Fruit fly (Drosophila melanogaster) whole organism, embryonic: ENCODE results near the gene Hsp67Ba.
A peak's percentile ranks its signal among the peaks of the same experiment; 100 is the strongest.

Source experiments
- Adf1 ChIP-seq: fragments of 200-800 bp; sonication (Bioruptor generic); IDR thresholded peaks from 2 replicates; pipeline ENCODE4 v1.3.6; 2022; ENCODE audit warnings: missing biosample characterization, missing genetic modification characterization
- B-H1 ChIP-seq: fragments of 200-800 bp; sonication (Bioruptor generic); IDR thresholded peaks from 3 replicates; pipeline ENCODE4 v1.3.6; 2022; ENCODE audit warnings: missing biosample characterization, missing genetic modification characterization
- Bdp1 ChIP-seq: fragments of 200-800 bp; sonication (Bioruptor generic); optimal IDR thresholded peaks from 3 replicates; lab custom pipeline; 2016; ENCODE audit warnings: missing biosample characterization, missing genetic modification characterization
- Bgb ChIP-seq: fragments of 200-800 bp; sonication (Bioruptor generic); IDR thresholded peaks from 2 replicates; pipeline ENCODE4 v1.3.6; 2022; ENCODE audit warnings: missing biosample characterization, missing genetic modification characterization; ENCODE audit not compliant: partially characterized antibody
- CG12155 ChIP-seq: fragments of 200-800 bp; sonication (Bioruptor generic); optimal IDR thresholded peaks from 3 replicates; lab custom pipeline; 2016; ENCODE audit warnings: missing biosample characterization, missing genetic modification characterization
- CG14860 ChIP-seq: fragments of 200-800 bp; sonication (Bioruptor generic); IDR thresholded peaks from 3 replicates; pipeline ENCODE4 v1.3.6; 2022; ENCODE audit warnings: missing biosample characterization, missing genetic modification characterization; ENCODE audit not compliant: partially characterized antibody
- CG15514 ChIP-seq: fragments of 200-800 bp; sonication (Bioruptor generic); optimal IDR thresholded peaks from 3 replicates; lab custom pipeline; 2017; ENCODE audit warnings: missing biosample characterization, missing genetic modification characterization, mild to moderate bottlenecking, moderate library complexity, missing genetic modification reagents
- CG18619 ChIP-seq: fragments of 200-800 bp; sonication (Bioruptor generic); optimal IDR thresholded peaks from 3 replicates; lab custom pipeline; 2017; ENCODE audit warnings: missing biosample characterization, mild to moderate bottlenecking, missing genetic modification characterization
- CG2120 ChIP-seq: fragments of 200-800 bp; sonication (Bioruptor generic); optimal IDR thresholded peaks from 3 replicates; lab custom pipeline; 2016; ENCODE audit warnings: missing biosample characterization, missing genetic modification characterization
- CG2199 ChIP-seq: fragments of 200-800 bp; sonication (Bioruptor generic); IDR thresholded peaks from 3 replicates; pipeline ENCODE4 v1.3.6; 2022; ENCODE audit warnings: missing biosample characterization, missing genetic modification characterization
- CG4404 ChIP-seq: fragments of 200-800 bp; sonication (Bioruptor generic); IDR thresholded peaks from 2 replicates; pipeline ENCODE4 v1.3.6; 2022; ENCODE audit warnings: missing biosample characterization, missing genetic modification characterization
- CG4730 ChIP-seq: fragments of 200-800 bp; sonication (Bioruptor generic); IDR thresholded peaks from 2 replicates; pipeline ENCODE4 v1.3.6; 2022; ENCODE audit warnings: missing biosample characterization, missing genetic modification characterization
- CG6175 ChIP-seq: fragments of 200-800 bp; sonication (Bioruptor generic); IDR thresholded peaks from 3 replicates; pipeline ENCODE4 v1.3.6; 2022; ENCODE audit warnings: missing biosample characterization, missing genetic modification characterization
- CG7928 ChIP-seq: fragments of 200-800 bp; sonication (Bioruptor generic); optimal IDR thresholded peaks from 2 replicates; lab custom pipeline; 2017; ENCODE audit warnings: missing biosample characterization, mild to moderate bottlenecking, missing genetic modification characterization
- CG8478 ChIP-seq: fragments of >200 bp; optimal IDR thresholded peaks from 2 replicates; lab custom pipeline; 2018
- CG9215 ChIP-seq: fragments of 200-800 bp; sonication (Bioruptor generic); IDR thresholded peaks from 2 replicates; pipeline ENCODE4 v1.3.6; 2022; ENCODE audit warnings: missing biosample characterization, missing genetic modification characterization
- CG9609 ChIP-seq: fragments of 200-800 bp; sonication (Bioruptor generic); optimal IDR thresholded peaks from 3 replicates; lab custom pipeline; 2016; ENCODE audit warnings: missing biosample characterization, missing genetic modification characterization
- CrebB ChIP-seq: fragments of 200-800 bp; sonication (Bioruptor generic); optimal IDR thresholded peaks from 3 replicates; lab custom pipeline; 2018; ENCODE audit warnings: missing biosample characterization, mild to moderate bottlenecking, missing genetic modification characterization
- Dad ChIP-seq: fragments of 200-800 bp; sonication (Bioruptor generic); optimal IDR thresholded peaks from 3 replicates; lab custom pipeline; 2016; ENCODE audit warnings: missing biosample characterization, missing genetic modification characterization
- Dbx ChIP-seq: fragments of 200-800 bp; sonication (Bioruptor generic); IDR thresholded peaks from 3 replicates; pipeline ENCODE4 v1.3.6; 2022; ENCODE audit warnings: missing biosample characterization, missing genetic modification characterization
- GATAe ChIP-seq: fragments of 200-800 bp; sonication (Bioruptor generic); conservative IDR thresholded peaks from 2 replicates; pipeline ENCODE4 v1.3.6; 2022; ENCODE audit warnings: missing biosample characterization, missing genetic modification characterization
- HmgZ ChIP-seq: fragments of 200-800 bp; sonication (Bioruptor generic); optimal IDR thresholded peaks from 2 replicates; lab custom pipeline; 2018; ENCODE audit warnings: missing biosample characterization, mild to moderate bottlenecking, missing genetic modification characterization
- MBD-R2 ChIP-seq: fragments of 200-800 bp; sonication (Bioruptor generic); IDR thresholded peaks from 2 replicates; pipeline ENCODE4 v1.3.6; 2022; ENCODE audit warnings: missing biosample characterization, missing genetic modification characterization
- Nf-YC ChIP-seq: fragments of 200-800 bp; optimal IDR thresholded peaks from 3 replicates; lab custom pipeline; 2019; ENCODE audit warnings: missing biosample characterization, mild to moderate bottlenecking, missing genetic modification characterization, moderate library complexity
- Sry-δ ChIP-seq: fragments of 200-800 bp; sonication (Bioruptor generic); optimal IDR thresholded peaks from 2 replicates; lab custom pipeline; 2016; ENCODE audit warnings: missing biosample characterization, missing genetic modification characterization
- Tbp ChIP-seq: fragments of >200 bp; optimal IDR thresholded peaks from 2 replicates; lab custom pipeline; 2018; ENCODE audit warnings: missing biosample characterization, missing genetic modification characterization
- Vsx1 ChIP-seq: fragments of 200-800 bp; sonication (Bioruptor generic); optimal IDR thresholded peaks from 2 replicates; lab custom pipeline; 2017; ENCODE audit warnings: missing biosample characterization, mild to moderate bottlenecking, missing genetic modification characterization, missing genetic modification reagents
- ab ChIP-seq: fragments of 200-800 bp; sonication (Bioruptor generic); optimal IDR thresholded peaks from 2 replicates; lab custom pipeline; 2016; ENCODE audit warnings: missing biosample characterization, missing genetic modification characterization
- ash1 ChIP-seq: fragments of 200-800 bp; sonication (Bioruptor generic); optimal IDR thresholded peaks from 2 replicates; lab custom pipeline; 2018; ENCODE audit warnings: missing biosample characterization, mild to moderate bottlenecking, missing genetic modification characterization
- bbx ChIP-seq: fragments of 200-800 bp; sonication (Bioruptor generic); IDR thresholded peaks from 2 replicates; pipeline ENCODE4 v1.3.6; 2022; ENCODE audit warnings: missing biosample characterization, missing genetic modification characterization; ENCODE audit not compliant: partially characterized antibody
- bigmax ChIP-seq: fragments of 200-800 bp; sonication (Bioruptor generic); optimal IDR thresholded peaks from 2 replicates; lab custom pipeline; 2018; ENCODE audit warnings: missing biosample characterization, mild to moderate bottlenecking, missing genetic modification characterization
- bowl ChIP-seq: fragments of 200-800 bp; sonication (Bioruptor generic); IDR thresholded peaks from 2 replicates; pipeline ENCODE4 v1.3.6; 2022; ENCODE audit warnings: missing biosample characterization, missing genetic modification characterization
- ci ChIP-seq: fragments of 200-800 bp; sonication (Bioruptor generic); IDR thresholded peaks from 3 replicates; pipeline ENCODE4 v1.3.6; 2022; ENCODE audit warnings: missing biosample characterization, missing genetic modification characterization
- crol ChIP-seq: fragments of 200-800 bp; sonication (Bioruptor generic); IDR thresholded peaks from 2 replicates; pipeline ENCODE4 v1.3.6; 2022; ENCODE audit warnings: missing biosample characterization, missing genetic modification characterization
- disco-r ChIP-seq: fragments of 200-800 bp; sonication (Bioruptor generic); optimal IDR thresholded peaks from 2 replicates; lab custom pipeline; 2016; ENCODE audit warnings: missing biosample characterization, missing genetic modification characterization
- esg ChIP-seq: fragments of 200-800 bp; sonication (Bioruptor generic); conservative IDR thresholded peaks from 2 replicates; pipeline ENCODE4 v1.3.6; 2022; ENCODE audit warnings: missing biosample characterization, missing genetic modification characterization
- eve ChIP-seq, 2 experiments: fragments of >200 bp; optimal IDR thresholded peaks; 2 replicates each; lab custom pipeline; 2017; ENCODE audit warnings: missing biosample characterization in 2 of 2, missing genetic modification characterization in 2 of 2
- ftz-f1 ChIP-seq: fragments of 200-800 bp; sonication (Bioruptor generic); optimal IDR thresholded peaks from 2 replicates; lab custom pipeline; 2016; ENCODE audit warnings: missing biosample characterization, missing genetic modification characterization
- gcm ChIP-seq: fragments of 200-800 bp; sonication (Bioruptor generic); optimal IDR thresholded peaks from 2 replicates; lab custom pipeline; 2019; ENCODE audit warnings: missing biosample characterization, mild to moderate bottlenecking, missing genetic modification characterization, moderate library complexity
- grau ChIP-seq: fragments of 200-800 bp; optimal IDR thresholded peaks from 3 replicates; lab custom pipeline; 2019; ENCODE audit warnings: missing biosample characterization, mild to moderate bottlenecking, missing genetic modification characterization, moderate library complexity
- hth ChIP-seq: fragments of >200 bp; optimal IDR thresholded peaks from 2 replicates; lab custom pipeline; 2017; ENCODE audit warnings: inconsistent platforms
- lov ChIP-seq, 2 experiments: fragments of 200-800 bp in 1 of 2; fragments of >200 bp in 1 of 2; sonication (Bioruptor generic) in 1 of 2; IDR thresholded peaks in 1 of 2; optimal IDR thresholded peaks in 1 of 2; 2 replicates in 1 of 2; 3 replicates in 1 of 2; pipeline versions ENCODE4 v1.3.6 to Lab custom; 2017 to 2022; ENCODE audit warnings: missing biosample characterization in 1 of 2, missing genetic modification characterization in 1 of 2
- oc ChIP-seq: fragments of 200-800 bp; sonication (Bioruptor generic); optimal IDR thresholded peaks from 2 replicates; lab custom pipeline; 2018; ENCODE audit warnings: missing biosample characterization, mild to moderate bottlenecking, missing genetic modification characterization, moderate library complexity
- psq ChIP-seq: fragments of 200-800 bp; sonication (Bioruptor generic); optimal IDR thresholded peaks from 2 replicates; lab custom pipeline; 2017; ENCODE audit warnings: missing biosample characterization, missing genetic modification characterization
- sens-2 ChIP-seq: fragments of 200-800 bp; sonication (Bioruptor generic); IDR thresholded peaks from 2 replicates; pipeline ENCODE4 v1.3.6; 2022; ENCODE audit warnings: missing biosample characterization, missing genetic modification characterization
- sim ChIP-seq: fragments of 200-800 bp; sonication (Bioruptor generic); IDR thresholded peaks from 2 replicates; pipeline ENCODE4 v1.3.6; 2022; ENCODE audit warnings: missing biosample characterization, missing genetic modification characterization
- sima ChIP-seq: fragments of 200-800 bp; sonication (Bioruptor generic); optimal IDR thresholded peaks from 2 replicates; lab custom pipeline; 2016; ENCODE audit warnings: missing biosample characterization, missing genetic modification characterization
- stc ChIP-seq: fragments of 200-800 bp; sonication (Bioruptor generic); IDR thresholded peaks from 2 replicates; pipeline ENCODE4 v1.3.6; 2022; ENCODE audit warnings: missing biosample characterization, missing genetic modification characterization
- trh ChIP-seq: fragments of 200-800 bp; sonication (Bioruptor generic); optimal IDR thresholded peaks from 2 replicates; lab custom pipeline; 2016; ENCODE audit warnings: missing biosample characterization, missing genetic modification characterization
- zen ChIP-seq: fragments of 200-800 bp; sonication (Bioruptor generic); optimal IDR thresholded peaks from 3 replicates; lab custom pipeline; 2018; ENCODE audit warnings: missing biosample characterization, mild to moderate bottlenecking, missing genetic modification characterization, moderate library complexity

The Hsp67Ba gene

DNA sequence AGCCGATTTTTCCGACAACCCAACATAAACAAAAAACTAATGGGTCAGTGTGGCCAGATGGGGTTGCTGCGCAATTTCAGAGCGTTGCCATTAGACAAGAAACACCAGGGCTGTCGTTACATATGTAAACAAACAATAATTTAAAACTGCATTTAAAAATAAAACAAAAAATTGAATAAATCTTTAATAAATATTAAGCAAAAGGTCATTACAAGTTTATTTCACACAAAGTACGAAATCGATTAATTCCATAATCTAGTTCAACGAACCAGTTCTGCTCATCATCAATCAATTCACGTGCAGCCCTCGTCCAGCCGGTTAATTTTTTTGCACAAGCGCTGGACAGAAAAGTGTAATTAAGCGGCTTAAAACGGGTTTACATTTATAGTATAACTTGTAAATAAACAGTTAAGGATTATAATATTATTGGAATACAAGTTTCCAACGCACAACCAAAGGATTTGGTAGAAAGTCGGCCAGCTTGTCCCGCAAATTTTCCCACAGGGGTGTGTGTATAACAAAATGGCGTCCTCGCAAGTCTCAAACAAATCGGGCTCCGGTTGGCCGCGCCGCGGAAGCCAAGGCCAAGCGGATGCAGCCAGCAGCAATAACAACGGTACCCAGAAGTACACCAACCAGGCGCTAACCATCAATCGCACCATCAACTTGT is 31.6 kb upstream of the Hsp67Ba start, which contains the start of the genes CG4022 and Cpsf5 (continued):
- no peak for TF ChIP-seq Vsx1
- TF ChIP-seq CG2199 = peak; percentile 26; the same call in 1 of the 3 replicates
- TF ChIP-seq bigmax (GFP tag; lab: Kevin White, UChicago) = peak; percentile 34
- TF ChIP-seq ash1 (GFP tag; lab: Kevin White, UChicago) = no peak
- TF ChIP-seq Dad (GFP tag; lab: Kevin White, UChicago) = peak; percentile 34
- TF ChIP-seq zen (tag; lab: Kevin White, UChicago) = peak; percentile 86
- TF ChIP-seq HmgZ = peak; percentile 91
- peak; percentile 75 for TF ChIP-seq CrebB (tag; lab: Kevin White, UChicago)
- no peak for TF ChIP-seq hth (lab: Kevin White, UChicago)
- peak; percentile 45 for TF ChIP-seq ab (GFP tag; lab: Kevin White, UChicago)
- TF ChIP-seq MBD-R2 (GFP tag; lab: Robert Waterston, UW) = peak; percentile 84
- peak; percentile 79 for TF ChIP-seq Nf-YC
- TF ChIP-seq B-H1 (GFP tag; lab: Robert Waterston, UW) = peak; percentile 63; the same call in 2 of the 3 replicates
- peak; percentile 78 for TF ChIP-seq stc (GFP tag; lab: Robert Waterston, UW)
- TF ChIP-seq Bdp1 (GFP tag; lab: Kevin White, UChicago) = peak; percentile 67
- TF ChIP-seq bbx = no peak
- TF ChIP-seq Tbp = no peak
- peak; percentile 82 for TF ChIP-seq CG9215
- peak; percentile 89 for TF ChIP-seq CG2120 (GFP tag; lab: Kevin White, UChicago)
- peak; percentile 90 for TF ChIP-seq ci
- no peak for TF ChIP-seq lov (optimal IDR thresholded peaks at IDR 0.05; lab: Kevin White, UChicago)
- TF ChIP-seq lov (GFP tag; IDR thresholded peaks at IDR 0.05; lab: Robert Waterston, UW) = peak; percentile 71; the same call in 2 of the 3 replicates
- TF ChIP-seq gcm = peak; percentile 78
- peak; percentile 93 for TF ChIP-seq Dbx (GFP tag; lab: Robert Waterston, UW)
- TF ChIP-seq CG9609 = peak; percentile 50
- TF ChIP-seq trh (GFP tag; lab: Kevin White, UChicago) = peak; percentile 65
- no peak for TF ChIP-seq eve (GFP tag; optimal IDR thresholded peaks at IDR 0.05; lab: Kevin White, UChicago)
- no peak for TF ChIP-seq sim (GFP tag; lab: Robert Waterston, UW)
- TF ChIP-seq CG15514 (GFP tag; lab: Kevin White, UChicago) = peak; percentile 100
- no peak for TF ChIP-seq ftz-f1 (GFP tag; lab: Kevin White, UChicago)
- TF ChIP-seq psq (GFP tag; lab: Kevin White, UChicago) = no peak
- TF ChIP-seq CG6175 = peak; percentile 19; the same call in 1 of the 3 replicates
- no peak for TF ChIP-seq crol (GFP tag; lab: Robert Waterston, UW)
- TF ChIP-seq Adf1 (GFP tag; lab: Robert Waterston, UW) = peak; percentile 61; the same call in 1 of the 2 replicates
- TF ChIP-seq esg (GFP tag; lab: Robert Waterston, UW) = peak; percentile 79
- 0 out of 2 replicates have a peak, but pooled peaks have one; percentile 13 for TF ChIP-seq bowl (GFP tag; lab: Robert Waterston, UW)
- peak; percentile 62 for TF ChIP-seq CG4730 (GFP tag; lab: Robert Waterston, UW)
- TF ChIP-seq Bgb (GFP tag; lab: Robert Waterston, UW) = peak; percentile 23; the same call in 1 of the 2 replicates
- TF ChIP-seq Sry-δ (GFP tag; lab: Kevin White, UChicago) = peak; percentile 42
- TF ChIP-seq disco-r = no peak
- peak; percentile 98 for TF ChIP-seq CG7928 (GFP tag; lab: Kevin White, UChicago)
- TF ChIP-seq CG8478 (lab: Kevin White, UChicago) = no peak
- peak; percentile 76 for TF ChIP-seq CG4404 (GFP tag; lab: Robert Waterston, UW)
- peak; percentile 63 for TF ChIP-seq oc (tag; lab: Kevin White, UChicago)
- no peak for TF ChIP-seq CG14860 (GFP tag; lab: Robert Waterston, UW)
- no peak for TF ChIP-seq sima (GFP tag; lab: Kevin White, UChicago)
- TF ChIP-seq CG12155 = peak; percentile 82
- no peak for TF ChIP-seq GATAe (GFP tag; lab: Robert Waterston, UW)
- TF ChIP-seq CG18619 (GFP tag; lab: Kevin White, UChicago) = peak; percentile 80
- TF ChIP-seq grau (tag; lab: Kevin White, UChicago) = peak; percentile 86
- 0 out of 2 replicates have a peak, but pooled peaks have one; percentile 29 for TF ChIP-seq sens-2 (GFP tag; lab: Robert Waterston, UW)
